Fruit fly (Drosophila melanogaster): ENCODE data around the gene ringer.

- TF ChIP-seq CG13424 (tag; optimal IDR thresholded peaks at IDR 0.05) (no peak), HLHmδ (GFP tag; optimal IDR thresholded peaks at IDR 0.05) (no peak), psq (GFP tag; optimal IDR thresholded peaks at IDR 0.05) (no peak), fru (optimal IDR thresholded peaks at IDR 0.05) (no peak), pnt (GFP tag; optimal IDR thresholded peaks at IDR 0.05) (no peak)
These were observed 31.6 kb upstream of the ringer start for dm6 chr3L:16390793-16391192.

Data from whole organism, embryonic.